Worm (Caenorhabditis elegans) whole organism, late embryonic: ENCODE results near the gene C18D11.10.

Experiments
- C38D4.7 ChIP-seq: fragments of 200-800 bp; sonication (Bioruptor generic); optimal IDR thresholded peaks from 2 replicates; lab custom pipeline; 2018; ENCODE audit warnings: mild to moderate bottlenecking, missing genetic modification characterization, moderate library complexity, missing compliant biosample characterization
- che-1 ChIP-seq: sonication (generic microtip); optimal IDR thresholded peaks from 2 replicates; lab custom pipeline; 2016; ENCODE audit warnings: mild to moderate bottlenecking, missing genetic modification characterization, missing compliant biosample characterization
- ets-4 ChIP-seq: sonication (generic microtip); optimal IDR thresholded peaks from 2 replicates; lab custom pipeline; 2016; ENCODE audit warnings: missing genetic modification characterization, missing compliant biosample characterization
- pha-4 ChIP-seq: fragments of 150-350 bp; optimal IDR thresholded peaks from 2 replicates; lab custom pipeline; 2018; ENCODE audit warnings: missing biosample characterization, missing genetic modification reagents, missing genetic modification characterization
- pqm-1 ChIP-seq: sonication (generic microtip); optimal IDR thresholded peaks from 2 replicates; lab custom pipeline; 2016; ENCODE audit warnings: missing genetic modification characterization, missing compliant biosample characterization
- unc-86 ChIP-seq: sonication (generic microtip); optimal IDR thresholded peaks from 2 replicates; lab custom pipeline; 2016; ENCODE audit warnings: missing genetic modification characterization, missing compliant biosample characterization

ce11 chrIII:11853533-11853932 lies 46.0 kb downstream of the C18D11.10 start:
- TF ChIP-seq unc-86 (tag; lab: Kevin White, UChicago), result no peak
- TF ChIP-seq pha-4, result no peak
- TF ChIP-seq ets-4 (tag; lab: Kevin White, UChicago), result no peak
- no peak for TF ChIP-seq C38D4.7 (GFP tag; lab: Kevin White, UChicago)
- TF ChIP-seq pqm-1, result no peak
- no peak for TF ChIP-seq che-1 (tag; lab: Kevin White, UChicago)
